Fruit fly (Drosophila melanogaster): Measurements from ENCODE around the gene PH4alphaSG1.

PH4alphaSG1 gene

DNA sequence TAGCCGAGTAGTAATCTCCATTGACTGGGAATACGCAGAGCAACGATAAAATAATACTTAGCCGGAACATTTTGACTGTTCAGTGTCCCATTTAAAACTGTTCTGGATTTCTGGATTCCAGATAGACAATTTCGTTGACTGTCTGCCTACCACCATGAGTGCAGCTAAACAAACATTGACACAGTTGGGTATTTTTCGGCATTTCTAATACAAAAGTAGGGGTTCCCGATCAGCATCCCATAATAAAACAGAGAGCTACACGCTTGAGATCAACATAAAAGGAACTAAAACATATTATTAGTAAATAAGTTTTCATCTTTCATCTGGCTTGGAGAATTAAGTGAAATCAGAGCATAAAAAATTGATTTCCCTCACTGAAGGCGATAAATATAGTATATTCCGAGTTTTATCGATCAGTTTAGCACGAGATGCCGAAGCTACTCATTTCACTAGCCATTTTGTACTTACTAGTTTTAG is at the start of gene PH4alphaSG1, which contains the start of gene CG15539:
Gene PH4alphaSG1 (minus strand): TSS at position 101 of the 477 bp plus-strand sequence.
Gene CG15539 (plus strand): TSS at position 427 of the 477 bp plus-strand sequence.
- TF ChIP-seq CTCF (optimal IDR thresholded peaks at IDR 0.05) (no peak), CG8478 (optimal IDR thresholded peaks at IDR 0.05) (no peak)

DNA sequence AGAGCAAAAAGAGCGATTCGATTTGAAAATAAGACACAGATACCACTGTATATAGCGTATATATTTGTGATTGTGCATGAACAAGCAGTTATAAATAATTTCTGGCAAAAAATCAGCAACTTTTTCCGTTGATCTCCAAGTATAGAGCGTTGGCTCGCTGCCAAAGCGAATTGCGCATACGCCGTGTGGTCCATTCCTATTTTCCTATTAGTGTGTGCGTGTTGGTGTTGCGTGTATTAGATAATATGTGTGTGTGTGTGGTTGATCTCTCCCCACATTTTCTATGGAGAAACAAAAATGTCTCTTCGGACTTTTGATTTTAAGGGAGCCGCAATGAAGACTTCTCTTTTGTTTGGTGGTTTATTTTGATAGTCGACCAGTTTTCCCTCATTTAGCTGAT is 47.1 kb upstream of the PH4alphaSG1 start:
- no peak for TF ChIP-seq CTCF (optimal IDR thresholded peaks at IDR 0.05)
- no peak for TF ChIP-seq CG8478 (optimal IDR thresholded peaks at IDR 0.05)

DNA sequence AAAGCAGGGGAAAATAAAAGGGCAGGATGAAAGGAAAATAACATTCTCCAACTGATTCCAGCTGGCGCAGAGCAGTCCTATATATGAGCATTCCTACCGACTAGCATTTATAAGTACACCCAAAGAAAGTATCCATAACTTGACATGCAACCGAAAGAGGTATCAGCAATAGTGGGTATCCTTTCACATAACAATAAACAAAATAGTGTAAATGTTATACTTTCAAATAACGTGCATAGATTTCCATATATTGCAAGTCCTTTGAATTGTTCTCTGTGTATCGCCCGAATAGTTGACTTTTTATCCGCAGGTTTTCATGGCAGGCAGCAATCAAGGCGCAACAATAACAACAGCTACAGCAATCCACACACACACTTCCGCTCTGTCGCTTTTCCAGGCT is 44.6 kb upstream of the PH4alphaSG1 start:
- no peak for TF ChIP-seq CTCF (optimal IDR thresholded peaks at IDR 0.05)
- no peak for TF ChIP-seq CG8478 (optimal IDR thresholded peaks at IDR 0.05)

DNA sequence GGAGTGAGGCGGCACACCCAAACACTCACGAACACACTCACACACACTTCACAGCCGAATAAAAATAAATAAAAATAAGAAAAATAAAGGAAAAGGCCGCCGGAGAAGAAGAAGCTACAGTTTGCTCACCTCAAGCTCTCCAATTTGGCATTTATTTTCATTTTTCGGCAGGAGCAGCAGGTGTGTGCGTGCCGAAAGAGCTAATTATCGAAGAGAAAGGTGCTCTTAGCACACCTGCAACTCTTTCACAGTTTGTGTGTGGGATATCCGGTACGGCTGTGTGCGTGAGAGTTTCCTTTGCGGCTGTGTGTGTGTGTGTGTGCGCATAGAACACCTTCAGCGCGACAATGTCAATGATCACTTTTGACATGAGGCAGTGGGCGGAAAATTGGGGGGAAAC is 39.5 kb upstream of the PH4alphaSG1 start:
- no peak for TF ChIP-seq CTCF (optimal IDR thresholded peaks at IDR 0.05)
- no peak for TF ChIP-seq CG8478 (optimal IDR thresholded peaks at IDR 0.05)

DNA sequence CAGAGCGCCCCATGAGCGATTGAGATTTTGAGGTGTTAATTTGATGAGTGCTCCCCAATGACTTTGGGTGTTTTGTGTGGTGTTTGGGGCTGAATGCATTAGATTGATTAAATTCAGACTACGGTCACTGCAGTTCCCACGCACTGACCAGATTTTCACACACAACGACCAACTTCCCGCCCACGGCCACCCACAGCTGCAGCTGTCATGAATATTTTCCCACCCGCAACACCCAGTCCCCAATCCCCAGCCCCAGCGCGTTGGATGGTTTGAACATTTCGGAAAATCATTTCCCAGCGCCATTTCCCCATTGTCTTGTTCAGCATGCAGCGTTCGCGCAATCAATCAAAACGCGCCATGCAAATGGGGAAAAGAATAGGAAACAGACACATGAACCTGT is 36.0 kb upstream of the PH4alphaSG1 start:
- no peak for TF ChIP-seq CTCF (optimal IDR thresholded peaks at IDR 0.05)
- no peak for TF ChIP-seq CG8478 (optimal IDR thresholded peaks at IDR 0.05)

DNA sequence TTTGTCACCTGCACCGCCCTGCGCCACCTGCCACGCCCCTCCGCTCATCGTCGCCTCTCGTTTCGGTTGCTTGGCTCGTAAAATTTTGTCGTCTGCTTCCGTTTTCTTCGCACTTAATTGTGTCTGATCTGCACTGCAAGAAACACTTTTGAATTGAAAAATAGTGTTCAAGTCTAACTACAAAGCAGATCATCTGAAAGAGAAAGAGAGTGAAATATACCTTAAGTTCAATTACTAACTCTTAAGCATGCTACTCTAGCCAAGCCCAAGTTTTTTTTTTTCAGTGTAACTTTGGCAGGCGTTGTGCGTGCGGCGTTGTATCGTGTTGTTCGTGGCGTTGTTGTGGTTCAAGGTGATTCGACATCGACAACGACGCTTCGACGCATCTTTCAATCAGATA is 34.7 kb upstream of the PH4alphaSG1 start:
- TF ChIP-seq CG8478 (optimal IDR thresholded peaks at IDR 0.05), result no peak
- no peak for TF ChIP-seq CTCF (optimal IDR thresholded peaks at IDR 0.05)

DNA sequence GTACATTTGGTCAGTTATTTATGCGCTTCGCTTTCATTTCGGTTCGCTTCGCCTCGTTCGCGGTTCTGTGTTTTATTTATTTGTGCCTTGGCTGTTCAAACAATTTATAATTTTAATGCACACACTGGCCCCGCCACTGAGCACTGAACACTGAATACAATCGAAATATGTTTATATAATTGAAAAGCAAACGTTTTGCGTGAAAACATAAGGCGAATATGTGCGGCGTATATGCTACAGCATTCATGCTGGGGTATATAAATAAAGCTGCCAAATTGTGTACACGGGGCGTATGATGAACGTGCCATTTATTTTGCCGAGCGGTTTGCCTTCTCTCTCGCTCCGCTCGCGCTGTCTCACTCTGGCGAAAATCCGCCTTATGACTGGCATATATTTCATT is 31.5 kb upstream of the PH4alphaSG1 start:
- TF ChIP-seq CG8478 (optimal IDR thresholded peaks at IDR 0.05), result no peak
- TF ChIP-seq CTCF (optimal IDR thresholded peaks at IDR 0.05), result no peak

DNA sequence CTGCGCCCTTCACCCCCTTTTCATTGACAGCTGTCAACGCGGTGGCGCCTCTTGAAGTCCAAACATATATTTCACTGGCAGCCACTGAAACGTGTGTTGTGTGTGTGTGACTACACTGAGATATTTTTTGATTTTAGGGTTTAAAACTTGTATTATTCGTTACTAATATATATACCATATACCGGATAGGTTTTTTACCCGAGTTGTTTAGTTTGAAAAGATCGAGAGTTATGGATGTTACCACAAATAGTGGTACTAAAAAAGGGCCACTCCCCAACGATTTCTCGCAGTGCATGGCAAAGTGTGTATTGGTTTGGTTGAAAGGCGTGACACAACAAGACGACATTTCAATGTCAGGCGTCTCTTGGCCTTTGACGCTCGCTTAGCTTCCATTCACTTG is 31.0 kb upstream of the PH4alphaSG1 start:
- TF ChIP-seq CTCF (optimal IDR thresholded peaks at IDR 0.05), result no peak
- TF ChIP-seq CG8478 (optimal IDR thresholded peaks at IDR 0.05), result no peak

DNA sequence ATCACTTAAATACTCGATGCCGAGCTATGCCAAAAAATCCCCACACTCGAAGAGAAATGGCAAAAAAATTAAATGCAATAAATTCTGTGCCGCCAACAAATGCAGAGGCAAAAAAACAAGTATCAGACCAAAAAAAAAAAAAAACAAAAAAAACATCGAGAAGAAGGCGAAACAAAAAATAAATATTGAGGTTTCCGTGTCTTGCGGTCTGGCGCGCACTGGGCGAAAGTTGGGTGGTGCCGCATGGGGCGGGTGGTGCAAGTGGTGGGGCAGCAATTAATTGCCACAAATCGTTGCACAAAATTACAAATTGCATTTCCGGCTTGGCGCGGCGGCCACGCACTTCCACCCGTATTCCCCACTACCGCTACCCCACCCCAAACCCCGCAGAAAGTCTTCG is 29.0 kb upstream of the PH4alphaSG1 start:
- TF ChIP-seq CG8478 (optimal IDR thresholded peaks at IDR 0.05), result no peak
- no peak for TF ChIP-seq CTCF (optimal IDR thresholded peaks at IDR 0.05)

DNA sequence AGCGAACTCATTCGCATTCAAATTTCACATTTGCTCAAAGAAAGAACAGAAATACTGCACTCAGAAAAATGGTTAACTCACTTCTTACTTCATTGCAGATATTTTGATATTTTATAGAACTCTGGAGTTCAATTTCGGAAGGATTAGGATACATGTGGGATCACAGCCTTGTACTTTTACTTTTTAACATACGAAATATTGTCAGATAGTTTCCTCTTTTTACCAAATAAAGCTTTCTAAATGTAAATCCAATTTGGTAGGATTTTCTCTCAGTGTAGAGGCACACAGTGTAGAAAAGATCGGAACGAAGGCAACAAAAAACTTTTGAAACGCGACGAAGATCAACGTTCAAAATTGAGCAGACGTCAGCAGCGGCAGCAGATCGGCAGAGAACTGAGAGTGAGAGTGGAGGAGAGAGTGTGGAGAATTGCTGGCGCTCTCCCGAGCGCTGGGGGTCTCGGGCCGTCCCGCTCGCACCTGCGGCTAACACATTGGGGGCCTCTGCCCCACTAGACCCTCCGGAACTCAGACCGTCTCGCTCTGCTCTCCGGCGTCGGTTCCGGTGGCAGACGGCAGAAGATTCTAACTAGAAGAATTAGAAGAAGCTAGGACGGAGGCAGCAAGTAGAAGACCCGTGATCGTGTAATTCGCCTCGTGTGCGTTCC is 26.7 kb upstream of the PH4alphaSG1 start, which contains the start of gene tmod:
Gene tmod (plus strand): TSS at position 619 of the 665 bp plus-strand sequence.
- TF ChIP-seq CG8478 (optimal IDR thresholded peaks at IDR 0.05) (no peak), CTCF (optimal IDR thresholded peaks at IDR 0.05) (no peak)

DNA sequence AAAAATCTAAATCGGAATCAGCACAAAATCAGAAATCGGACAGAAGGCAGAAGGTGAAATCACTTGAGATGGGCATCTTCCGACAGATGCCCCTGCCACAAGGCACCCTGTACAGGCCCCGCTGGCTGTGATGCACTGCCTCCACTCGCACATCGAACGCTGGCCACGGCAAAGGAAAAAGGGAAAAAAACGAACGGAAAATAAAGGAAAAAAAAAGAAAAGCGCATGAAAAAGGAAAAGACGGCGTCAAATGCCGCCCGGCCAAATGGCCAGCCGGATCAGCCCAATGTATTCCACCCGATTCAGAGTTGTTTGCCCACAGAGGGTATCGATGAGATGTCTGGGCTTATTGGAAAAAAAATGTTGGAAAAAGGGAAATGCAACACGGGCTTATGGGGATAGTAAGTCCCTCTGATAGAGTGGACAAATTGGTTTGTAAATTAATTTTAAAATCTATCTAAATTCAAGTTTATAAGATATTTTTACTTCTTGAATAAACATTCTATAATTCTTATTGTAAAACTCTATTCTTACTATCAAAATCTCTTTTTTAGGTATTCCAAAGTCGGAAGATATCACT is 25.8 kb upstream of the PH4alphaSG1 start:
- no peak for TF ChIP-seq CG8478 (optimal IDR thresholded peaks at IDR 0.05)
- TF ChIP-seq CTCF (optimal IDR thresholded peaks at IDR 0.05), result no peak

DNA sequence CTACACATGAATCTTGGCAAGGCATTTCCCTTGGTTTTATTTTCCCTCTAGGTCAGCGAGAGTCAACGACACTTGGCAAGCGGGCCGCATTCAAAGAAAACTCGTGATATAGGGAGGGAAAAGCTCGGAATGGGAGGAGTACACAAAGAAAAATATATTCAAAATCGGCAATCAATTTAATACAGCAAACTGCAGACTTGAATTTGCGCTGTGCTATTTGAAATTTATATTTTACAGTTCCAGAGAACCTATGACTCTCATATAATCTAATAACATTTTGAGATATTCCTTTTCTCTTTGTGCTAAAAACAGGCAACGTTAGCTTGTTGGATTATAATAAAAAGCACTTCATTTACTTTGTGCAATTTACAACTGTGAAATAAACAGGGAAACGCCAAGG is 24.1 kb upstream of the PH4alphaSG1 start:
- TF ChIP-seq CTCF (optimal IDR thresholded peaks at IDR 0.05) (no peak), CG8478 (optimal IDR thresholded peaks at IDR 0.05) (no peak)

DNA sequence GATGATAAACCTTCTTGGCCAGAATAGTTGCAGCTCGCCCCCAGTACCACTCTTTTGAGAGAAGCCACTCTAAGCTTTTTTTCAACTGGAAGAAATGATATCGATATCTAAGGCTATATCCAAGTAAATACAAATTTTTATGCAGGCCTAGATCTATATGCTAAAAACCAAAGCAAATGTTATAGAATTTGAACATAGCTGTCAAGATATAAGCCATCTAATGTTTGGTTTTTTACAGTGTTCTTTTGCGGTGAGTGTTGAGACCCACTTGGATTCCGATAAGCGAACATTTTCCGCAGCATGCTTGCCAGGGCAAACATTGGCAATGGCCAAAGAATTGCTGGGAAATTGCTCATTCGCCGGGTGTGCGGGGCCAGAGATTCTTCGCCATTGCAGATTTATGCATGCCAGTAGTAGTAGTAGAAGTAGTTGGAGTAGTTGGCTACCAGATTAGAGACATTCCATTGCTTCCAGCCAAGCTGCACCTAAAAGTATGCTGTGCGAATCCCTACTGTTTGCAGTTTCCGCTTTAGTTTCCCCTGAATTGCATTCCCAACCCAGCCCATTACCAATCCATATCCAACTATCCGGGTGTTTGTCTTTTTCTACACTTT is 23.3 kb upstream of the PH4alphaSG1 start:
- TF ChIP-seq CG8478 (optimal IDR thresholded peaks at IDR 0.05) (no peak), CTCF (optimal IDR thresholded peaks at IDR 0.05) (no peak)

DNA sequence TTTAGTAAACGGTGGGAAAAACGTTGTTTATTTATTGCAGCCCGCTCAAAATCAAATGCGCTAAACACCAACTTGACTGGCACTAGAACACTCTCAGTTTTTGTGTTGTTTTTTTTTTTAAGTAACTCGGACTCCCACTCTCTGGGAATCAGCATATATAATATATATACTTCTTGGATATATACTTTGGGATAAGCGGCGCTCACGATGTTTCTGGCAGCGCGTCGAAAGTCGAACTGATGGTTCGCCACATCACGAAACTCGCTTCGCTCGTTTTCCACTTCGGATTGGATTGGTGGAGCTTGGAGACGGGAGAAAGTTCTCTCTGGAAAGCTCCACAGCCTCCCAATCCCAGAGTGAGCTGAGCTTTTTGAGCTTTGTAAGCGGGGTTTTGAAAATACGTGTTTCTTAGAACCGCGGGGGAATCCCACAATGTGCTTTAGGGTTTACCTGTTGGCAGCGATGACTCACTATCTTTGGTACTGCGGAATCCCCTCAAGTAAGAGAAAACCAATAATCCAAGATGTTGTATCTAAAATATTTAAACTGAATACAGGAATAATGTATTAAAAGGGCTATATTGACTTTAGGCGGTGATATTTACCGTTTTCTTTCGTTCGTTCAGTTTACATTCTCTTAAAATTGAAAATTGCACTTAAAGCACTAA is 21.5 kb upstream of the PH4alphaSG1 start, which contains the start of gene jdp:
Gene jdp (minus strand): TSS at position 239 of the 667 bp plus-strand sequence.
- TF ChIP-seq CG8478 (optimal IDR thresholded peaks at IDR 0.05) (no peak), CTCF (optimal IDR thresholded peaks at IDR 0.05) (no peak)

DNA sequence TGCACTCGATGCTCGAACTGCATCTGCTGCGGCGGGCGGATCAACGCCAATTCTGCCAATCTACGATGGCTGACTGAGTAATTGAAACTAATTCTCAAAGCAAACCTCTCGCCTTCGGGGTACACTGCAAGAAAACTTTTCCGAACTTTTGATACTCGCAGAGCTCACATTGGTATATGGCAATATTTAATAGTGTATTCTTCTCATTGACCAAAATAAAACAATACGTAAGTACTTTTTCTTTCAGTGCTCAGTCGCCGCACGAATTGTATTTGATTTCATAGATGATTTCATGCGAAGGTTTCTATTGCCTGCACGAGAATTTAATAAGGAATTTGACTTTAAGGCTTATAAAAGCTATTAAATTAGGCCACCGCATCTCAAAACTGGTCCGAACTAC is 20.2 kb upstream of the PH4alphaSG1 start:
- TF ChIP-seq CTCF (optimal IDR thresholded peaks at IDR 0.05), result no peak

Data from S2 (cell line).